Worm (Caenorhabditis elegans) whole organism, L3 larva: Measurements from ENCODE around the gene ttr-17.
A peak's percentile ranks its signal among the peaks of the same experiment; 100 is the strongest.

ENCODE experiments used
- R02D3.7 ChIP-seq: fragments of 150-350 bp; optimal IDR thresholded peaks from 2 replicates; lab custom pipeline; 2014; ENCODE audit warnings: missing biosample characterization, missing genetic modification characterization
- aly-2 ChIP-seq: fragments of 150-350 bp; optimal IDR thresholded peaks from 2 replicates; lab custom pipeline; 2014; ENCODE audit warnings: missing biosample characterization, missing genetic modification characterization
- ama-1 ChIP-seq: fragments of 150-350 bp; optimal IDR thresholded peaks from 2 replicates; lab custom pipeline; 2018
- ceh-28 ChIP-seq: fragments of 150-350 bp; optimal IDR thresholded peaks from 2 replicates; lab custom pipeline; 2014; ENCODE audit warnings: missing biosample characterization, missing genetic modification reagents, missing genetic modification characterization
- ceh-9 ChIP-seq: sonication (generic microtip); optimal IDR thresholded peaks from 2 replicates; lab custom pipeline; 2018; ENCODE audit warnings: missing biosample characterization, missing genetic modification characterization
- egl-27 ChIP-seq: sonication (generic microtip); optimal IDR thresholded peaks from 4 replicates; lab custom pipeline; 2017; ENCODE audit warnings: missing biosample characterization, missing genetic modification reagents, missing genetic modification characterization
- elt-2 ChIP-seq: sonication (generic microtip); optimal IDR thresholded peaks from 2 replicates; lab custom pipeline; 2016; ENCODE audit warnings: missing genetic modification reagents, mild to moderate bottlenecking, missing genetic modification characterization, missing compliant biosample characterization
- elt-3 ChIP-seq, 3 experiments: fragments of 150-350 bp in 1 of 3; sonication (generic microtip) in 2 of 3; optimal IDR thresholded peaks; 2 replicates in 2 of 3; 4 replicates in 1 of 3; lab custom pipeline; 2014 to 2017; ENCODE audit warnings: missing biosample characterization in 3 of 3, missing genetic modification characterization in 3 of 3
- fkh-10 ChIP-seq: sonication (generic microtip); optimal IDR thresholded peaks from 2 replicates; lab custom pipeline; 2017; ENCODE audit warnings: missing biosample characterization, missing genetic modification reagents, missing genetic modification characterization
- fkh-2 ChIP-seq: fragments of 150-350 bp; optimal IDR thresholded peaks from 2 replicates; lab custom pipeline; 2014; ENCODE audit warnings: missing biosample characterization, missing genetic modification reagents, missing genetic modification characterization
- fos-1 ChIP-seq: fragments of 150-350 bp; optimal IDR thresholded peaks from 2 replicates; lab custom pipeline; 2014; ENCODE audit warnings: missing biosample characterization, missing genetic modification characterization
- hmg-11 ChIP-seq: sonication (generic microtip); optimal IDR thresholded peaks from 2 replicates; lab custom pipeline; 2016; ENCODE audit warnings: missing genetic modification characterization, missing compliant biosample characterization
- jun-1 ChIP-seq: fragments of 150-350 bp; optimal IDR thresholded peaks from 2 replicates; lab custom pipeline; 2014; ENCODE audit warnings: missing biosample characterization, missing genetic modification reagents, missing genetic modification characterization
- lin-15B ChIP-seq: fragments of 150-350 bp; optimal IDR thresholded peaks from 2 replicates; lab custom pipeline; 2014; ENCODE audit warnings: missing biosample characterization, missing genetic modification characterization
- lin-39 ChIP-seq: fragments of 150-350 bp; optimal IDR thresholded peaks from 2 replicates; lab custom pipeline; 2018; ENCODE audit warnings: missing biosample characterization, missing genetic modification reagents, missing genetic modification characterization
- lsy-12 ChIP-seq: sonication (generic microtip); optimal IDR thresholded peaks from 2 replicates; lab custom pipeline; 2016; ENCODE audit warnings: mild to moderate bottlenecking, missing genetic modification characterization, missing compliant biosample characterization
- mdl-1 ChIP-seq: fragments of 150-350 bp; optimal IDR thresholded peaks from 2 replicates; lab custom pipeline; 2014; ENCODE audit warnings: missing biosample characterization, missing genetic modification characterization
- nfya-1 ChIP-seq: sonication (generic microtip); optimal IDR thresholded peaks from 2 replicates; lab custom pipeline; 2017; ENCODE audit warnings: missing genetic modification characterization, mild to moderate bottlenecking, missing compliant biosample characterization, antibody characterized with exemption, moderate library complexity; ENCODE audit not compliant: insufficient read depth
- nhr-12 ChIP-seq: fragments of 150-350 bp; optimal IDR thresholded peaks from 2 replicates; lab custom pipeline; 2014; ENCODE audit warnings: missing biosample characterization, missing genetic modification characterization
- nhr-23 ChIP-seq: fragments of 150-350 bp; optimal IDR thresholded peaks from 2 replicates; lab custom pipeline; 2014; ENCODE audit warnings: missing biosample characterization, missing genetic modification reagents, missing genetic modification characterization
- nhr-25 ChIP-seq: sonication (generic microtip); optimal IDR thresholded peaks from 2 replicates; lab custom pipeline; 2017; ENCODE audit warnings: missing biosample characterization, missing genetic modification characterization
- nhr-28 ChIP-seq: fragments of 150-350 bp; optimal IDR thresholded peaks from 2 replicates; lab custom pipeline; 2014; ENCODE audit warnings: missing biosample characterization, missing genetic modification characterization
- nhr-43 ChIP-seq: sonication (generic microtip); optimal IDR thresholded peaks from 2 replicates; lab custom pipeline; 2016; ENCODE audit warnings: mild to moderate bottlenecking, missing genetic modification characterization, missing compliant biosample characterization; ENCODE audit not compliant: poor library complexity, severe bottlenecking
- nhr-76 ChIP-seq: fragments of 150-350 bp; sonication (generic microtip); optimal IDR thresholded peaks from 5 replicates; lab custom pipeline; 2014; ENCODE audit warnings: missing biosample characterization, missing genetic modification characterization
- nhr-77 ChIP-seq: fragments of 150-350 bp; optimal IDR thresholded peaks from 2 replicates; lab custom pipeline; 2014; ENCODE audit warnings: missing biosample characterization, missing genetic modification characterization
- pha-4 ChIP-seq: fragments of 150-350 bp; optimal IDR thresholded peaks from 2 replicates; lab custom pipeline; 2014; ENCODE audit warnings: missing biosample characterization, missing genetic modification reagents, missing genetic modification characterization
- pqm-1 ChIP-seq: fragments of 150-350 bp; optimal IDR thresholded peaks from 2 replicates; lab custom pipeline; 2017; ENCODE audit warnings: missing biosample characterization, missing genetic modification characterization, inconsistent platforms
- skn-1 ChIP-seq: fragments of 150-350 bp; optimal IDR thresholded peaks from 2 replicates; lab custom pipeline; 2014; ENCODE audit warnings: missing biosample characterization, missing genetic modification characterization
- snpc-4 ChIP-seq: fragments of 150-350 bp; optimal IDR thresholded peaks from 2 replicates; lab custom pipeline; 2014; ENCODE audit warnings: missing biosample characterization, missing genetic modification characterization
- tbx-2 ChIP-seq: sonication (generic microtip); optimal IDR thresholded peaks from 2 replicates; lab custom pipeline; 2016; ENCODE audit warnings: mild to moderate bottlenecking, missing genetic modification characterization, missing compliant biosample characterization
- unc-62 ChIP-seq: fragments of 150-350 bp; sonication (generic microtip); optimal IDR thresholded peaks from 4 replicates; lab custom pipeline; 2014; ENCODE audit warnings: missing biosample characterization, missing genetic modification reagents, missing genetic modification characterization
- zag-1 ChIP-seq: fragments of 150-350 bp; optimal IDR thresholded peaks from 2 replicates; lab custom pipeline; 2014; ENCODE audit warnings: missing biosample characterization, missing genetic modification characterization
- ztf-4 ChIP-seq: fragments of 150-350 bp; optimal IDR thresholded peaks from 2 replicates; lab custom pipeline; 2014; ENCODE audit warnings: missing biosample characterization, missing genetic modification characterization

ttr-17 gene

DNA sequence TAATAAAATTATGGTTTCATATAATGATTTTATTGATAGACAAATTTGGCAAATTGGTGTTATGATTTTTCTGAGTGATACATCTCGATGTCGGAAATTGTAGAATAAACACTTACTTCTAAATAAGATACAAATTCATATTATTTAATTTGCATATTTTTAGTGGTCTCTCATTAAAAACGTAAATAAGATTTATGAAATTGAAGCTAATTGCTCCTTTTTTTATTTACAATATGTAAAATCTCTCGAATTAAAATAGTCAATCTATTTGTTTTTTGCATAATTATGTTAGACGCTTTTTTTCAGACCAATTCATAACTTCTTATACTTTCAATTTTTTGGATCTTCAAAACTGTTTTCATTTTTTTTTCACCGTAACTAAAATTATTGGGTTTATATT is 34.5 kb downstream of the ttr-17 start, which contains the start of gene hrg-6:
TSS of gene hrg-6 (plus strand) at position 301 of the 400 bp plus-strand sequence.
- TF ChIP-seq zag-1 (tag; lab: Kevin White, UChicago) = peak; percentile 36
- TF ChIP-seq nhr-43 (tag; lab: Kevin White, UChicago) = no peak
- TF ChIP-seq pqm-1 = no peak
- no peak for TF ChIP-seq lin-39 (tag; lab: Kevin White, UChicago)
- TF ChIP-seq jun-1 (tag; lab: Kevin White, UChicago) = no peak
- TF ChIP-seq R02D3.7 (tag; lab: Kevin White, UChicago) = no peak

DNA sequence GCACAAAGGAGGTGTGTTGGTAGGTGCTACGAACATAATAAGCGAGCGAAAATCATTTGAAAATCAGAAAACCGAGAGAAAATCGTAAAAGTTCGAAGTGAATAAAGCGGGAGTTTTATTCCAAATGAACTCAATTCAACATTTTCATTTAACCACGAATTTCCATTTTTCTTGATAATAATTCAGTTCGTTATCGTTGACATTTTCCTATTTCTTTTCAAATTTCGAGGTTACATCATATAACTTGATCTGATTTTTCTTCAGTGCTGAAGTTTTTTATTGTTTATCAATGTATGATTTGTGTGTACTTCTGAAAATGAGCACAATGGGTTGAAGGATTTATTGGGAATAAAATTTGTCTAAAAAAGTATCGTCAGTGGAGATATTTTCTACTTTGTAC is 35.2 kb downstream of the ttr-17 start:
- TF ChIP-seq elt-2 (peak; percentile 86), lin-39 (tag; lab: Kevin White, UChicago) (no peak)

DNA sequence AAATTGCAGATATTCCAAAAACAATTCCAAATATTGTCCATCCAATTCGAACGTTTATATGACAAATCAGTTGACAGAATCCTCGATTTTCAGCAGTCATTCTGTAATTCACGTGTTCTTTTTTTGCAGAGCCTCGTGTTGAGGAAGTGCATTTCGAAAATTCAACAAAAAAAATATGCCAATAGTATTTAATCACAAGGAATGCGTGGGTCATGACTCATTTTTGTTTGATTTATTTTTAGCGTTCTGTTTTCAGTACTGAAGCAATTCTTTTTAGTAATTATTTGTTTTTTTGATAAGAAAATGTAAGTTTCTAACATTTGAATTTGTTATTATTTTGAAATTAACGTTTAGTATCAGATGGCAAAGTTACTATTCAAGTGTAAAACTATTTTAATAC is 35.9 kb downstream of the ttr-17 start, which contains the start of gene hrg-4:
TSS of gene hrg-4 (minus strand) at position 101 of the 400 bp plus-strand sequence.
- TF ChIP-seq R02D3.7 (tag; lab: Kevin White, UChicago) (no peak), egl-27 (tag; lab: Kevin White, UChicago) (no peak), lin-15B (no peak), skn-1 (tag; lab: Kevin White, UChicago) (no peak), ceh-9 (no peak), nhr-28 (tag; lab: Kevin White, UChicago) (no peak), ama-1 (lab: Kevin White, UChicago) (no peak)
- TF ChIP-seq, all 47 proteins: peak for 0

DNA sequence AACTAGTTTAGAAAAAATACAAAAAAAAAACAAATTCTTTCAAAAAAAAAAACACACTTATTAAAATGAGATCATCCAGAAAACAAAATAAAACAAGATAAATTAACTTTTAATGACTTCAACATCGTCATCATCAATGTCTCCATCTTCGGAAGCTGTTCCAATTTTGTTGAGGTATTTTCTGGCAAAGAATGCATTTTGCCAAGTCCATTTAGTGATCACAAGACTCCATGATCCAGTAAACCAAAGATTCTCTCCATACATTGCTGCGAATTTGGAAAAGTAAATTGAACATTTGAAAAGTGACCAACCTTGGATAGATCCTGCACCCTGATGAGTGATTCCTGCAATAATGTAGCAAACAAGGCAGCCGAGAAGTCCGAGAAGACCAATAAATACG is 36.7 kb downstream of the ttr-17 start:
- TF ChIP-seq ztf-4 (tag; lab: Kevin White, UChicago) (no peak), nfya-1 (tag; lab: Kevin White, UChicago) (no peak), jun-1 (tag; lab: Kevin White, UChicago) (no peak), nhr-12 (tag; lab: Kevin White, UChicago) (no peak), nhr-43 (tag; lab: Kevin White, UChicago) (no peak), nhr-25 (tag; lab: Kevin White, UChicago) (no peak), nhr-76 (tag; lab: Kevin White, UChicago) (no peak), hmg-11 (tag; lab: Kevin White, UChicago) (no peak), fkh-10 (GFP tag; lab: Kevin White, UChicago) (no peak), egl-27 (tag; lab: Kevin White, UChicago) (no peak), aly-2 (no peak)

DNA sequence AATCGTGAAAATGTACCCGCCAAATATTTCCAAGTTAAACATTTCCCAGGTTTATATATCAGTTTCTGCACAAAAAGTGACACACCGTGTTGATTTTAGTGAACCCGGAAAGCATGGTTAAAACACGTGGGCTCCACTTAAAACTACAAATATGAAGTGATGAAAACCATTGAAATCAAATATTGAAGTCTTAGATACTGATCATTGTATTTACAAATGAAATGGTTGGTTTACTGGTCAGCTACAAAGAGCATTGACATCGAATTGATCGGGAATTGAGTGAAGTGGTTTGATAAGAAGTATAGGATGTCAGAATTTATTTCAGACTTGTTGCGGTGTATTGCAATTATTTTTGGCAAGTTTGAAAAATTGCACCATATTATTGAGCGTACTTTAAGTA is 37.4 kb downstream of the ttr-17 start, which contains the start of gene hrg-5:
TSS of gene hrg-5 (minus strand) at position 17 of the 400 bp plus-strand sequence.
- TF ChIP-seq pqm-1 = peak; percentile 76
- TF ChIP-seq mdl-1 (tag; lab: Kevin White, UChicago) = no peak
- TF ChIP-seq pha-4 (tag; lab: Kevin White, UChicago) = peak; percentile 68
- no peak for TF ChIP-seq nhr-28 (tag; lab: Kevin White, UChicago)
- no peak for TF ChIP-seq lin-39 (tag; lab: Kevin White, UChicago)
- TF ChIP-seq nhr-12 (tag; lab: Kevin White, UChicago) = no peak
- no peak for TF ChIP-seq nhr-77
- TF ChIP-seq zag-1 (tag; lab: Kevin White, UChicago) = no peak
- peak; percentile 33 for TF ChIP-seq elt-2
- TF ChIP-seq, all 47 proteins: peak for 3

DNA sequence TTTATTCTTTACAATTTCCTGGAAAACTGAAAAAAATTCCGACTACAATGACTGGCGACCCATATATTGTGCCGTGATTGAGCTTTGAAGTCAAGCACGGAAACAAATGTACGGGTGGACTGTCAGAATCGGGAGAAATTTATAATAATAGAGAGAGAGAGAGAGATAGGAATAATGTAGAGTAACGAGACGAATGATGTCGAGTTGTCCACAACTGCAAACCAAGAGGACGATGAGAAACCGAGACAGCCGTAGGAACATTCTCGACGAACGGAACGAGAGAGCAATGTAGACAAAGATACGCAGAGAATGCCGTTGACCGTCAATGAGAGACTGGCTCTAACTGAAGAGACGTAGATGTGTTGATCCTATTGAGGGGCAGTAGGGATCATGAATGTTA is 39.3 kb downstream of the ttr-17 start:
- TF ChIP-seq egl-27 (tag; lab: Kevin White, UChicago) (no peak), zag-1 (tag; lab: Kevin White, UChicago) (peak; percentile 53), lin-15B (peak; percentile 64), fos-1 (tag; lab: Kevin White, UChicago) (peak; percentile 73), lin-39 (tag; lab: Kevin White, UChicago) (peak; percentile 92), skn-1 (tag; lab: Kevin White, UChicago) (peak; percentile 84), nhr-23 (tag; lab: Kevin White, UChicago) (peak; percentile 94), pqm-1 (peak; percentile 69), elt-3 (tag; optimal IDR thresholded peaks at IDR 0.05; lab: Kevin White, UChicago) (no peak), fkh-2 (tag; lab: Kevin White, UChicago) (no peak), R02D3.7 (tag; lab: Kevin White, UChicago) (peak; percentile 46), nhr-43 (tag; lab: Kevin White, UChicago) (peak; percentile 80), aly-2 (no peak), nfya-1 (tag; lab: Kevin White, UChicago) (peak; percentile 90), jun-1 (tag; lab: Kevin White, UChicago) (peak; percentile 77), ama-1 (lab: Kevin White, UChicago) (peak; percentile 92), ceh-28 (tag; lab: Kevin White, UChicago) (peak; percentile 66), pha-4 (tag; lab: Kevin White, UChicago) (peak; percentile 96), snpc-4 (tag; lab: Kevin White, UChicago) (peak; percentile 76), ceh-9 (peak; percentile 63), tbx-2 (tag; lab: Kevin White, UChicago) (peak; percentile 47), nhr-76 (tag; lab: Kevin White, UChicago) (no peak), unc-62 (peak; percentile 70), elt-2 (peak; percentile 72), nhr-28 (tag; lab: Kevin White, UChicago) (no peak), hmg-11 (tag; lab: Kevin White, UChicago) (peak; percentile 87), lsy-12 (tag; lab: Kevin White, UChicago) (peak; percentile 58), mdl-1 (tag; lab: Kevin White, UChicago) (peak; percentile 13), nhr-25 (tag; lab: Kevin White, UChicago) (peak; percentile 94)
